Fruit fly (Drosophila melanogaster) S2 (cell line): ENCODE measurements around the gene CG14434.

ENCODE experiments used
- CG8478 ChIP-seq: fragments of >200 bp; optimal IDR thresholded peaks from 2 replicates; lab custom pipeline; 2018
- CTCF ChIP-seq, 2 experiments: fragments of >200 bp; optimal IDR thresholded peaks; 2 replicates each; lab custom pipeline; 2018

Gene CG14434

DNA sequence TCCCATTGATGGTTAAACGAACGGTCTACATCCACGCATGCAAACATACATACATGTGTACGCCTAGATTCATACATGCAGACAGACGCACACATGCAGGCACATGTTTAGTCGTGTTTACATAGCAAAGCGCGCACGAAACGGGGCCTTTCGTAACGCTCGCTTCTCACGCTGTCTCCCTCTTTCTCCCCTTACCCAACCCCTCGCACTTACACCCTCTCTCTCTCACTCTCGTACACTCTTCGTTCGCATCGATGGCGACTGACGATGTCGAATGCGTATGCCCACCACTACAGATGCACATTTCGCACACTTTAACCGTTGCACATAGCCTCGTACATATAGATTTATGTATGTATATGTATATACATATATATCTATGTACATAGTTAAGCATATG lies 954 bp downstream of the CG14434 start:
- TF ChIP-seq CTCF (optimal IDR thresholded peaks at IDR 0.05; lab: Kevin White, UChicago) (no peak), CG8478 (lab: Kevin White, UChicago) (no peak)

DNA sequence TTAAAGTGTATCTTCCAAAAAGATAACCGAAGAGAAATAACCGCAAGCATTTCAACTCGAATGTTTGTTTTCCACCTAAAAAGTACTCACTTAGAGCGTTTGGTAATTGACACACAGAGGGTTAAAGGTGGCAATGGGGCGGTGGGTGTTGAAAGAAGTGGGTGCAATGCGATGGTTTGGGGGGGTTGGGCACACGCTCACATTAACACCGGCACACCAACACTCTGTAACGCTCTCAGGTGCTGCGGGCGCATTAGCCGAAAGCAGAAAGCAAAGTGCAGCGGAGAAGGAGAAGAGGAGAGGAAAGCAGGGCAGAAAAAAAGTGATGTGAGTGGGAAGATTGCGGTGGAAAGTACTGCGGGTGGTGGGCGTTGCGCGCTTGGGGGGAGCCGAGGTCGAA lies 2.0 kb downstream of the CG14434 start:
- TF ChIP-seq CTCF (optimal IDR thresholded peaks at IDR 0.05; lab: Kevin White, UChicago) (no peak), CG8478 (lab: Kevin White, UChicago) (no peak)

DNA sequence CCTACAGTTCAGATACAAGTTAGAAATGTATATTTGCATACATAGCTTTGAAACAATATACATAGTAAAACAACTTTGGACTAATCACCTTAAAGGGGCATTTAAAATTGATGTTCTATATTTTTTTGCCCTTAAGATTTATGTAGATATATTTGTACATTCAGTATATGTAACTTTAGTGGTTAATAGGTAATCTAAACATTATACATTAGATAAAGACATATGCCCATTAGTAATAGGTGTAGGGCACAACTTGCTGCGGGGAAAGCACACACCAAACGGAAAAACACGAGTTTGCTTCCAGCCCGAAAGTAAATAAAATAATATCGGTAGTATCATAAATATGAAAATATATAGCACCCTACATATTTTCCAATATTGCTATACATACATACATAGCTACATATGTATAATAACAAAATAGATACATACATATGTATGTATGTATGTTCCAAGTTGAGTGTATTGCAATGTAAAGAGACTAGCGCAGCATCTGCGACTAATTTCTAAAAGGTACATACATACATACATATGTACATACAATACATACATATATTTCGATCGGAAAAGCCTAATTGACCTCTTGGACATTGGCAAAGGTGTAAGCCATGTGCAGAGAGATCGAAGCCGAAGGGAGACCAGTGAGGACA lies 3.6 kb downstream of the CG14434 start, which contains the start of gene CG43736:
Gene CG43736 (plus strand): TSS at position 600 of the 650 bp plus-strand sequence.
- no peak for TF ChIP-seq CG8478 (lab: Kevin White, UChicago)
- no peak for TF ChIP-seq CTCF (optimal IDR thresholded peaks at IDR 0.05; lab: Kevin White, UChicago)

DNA sequence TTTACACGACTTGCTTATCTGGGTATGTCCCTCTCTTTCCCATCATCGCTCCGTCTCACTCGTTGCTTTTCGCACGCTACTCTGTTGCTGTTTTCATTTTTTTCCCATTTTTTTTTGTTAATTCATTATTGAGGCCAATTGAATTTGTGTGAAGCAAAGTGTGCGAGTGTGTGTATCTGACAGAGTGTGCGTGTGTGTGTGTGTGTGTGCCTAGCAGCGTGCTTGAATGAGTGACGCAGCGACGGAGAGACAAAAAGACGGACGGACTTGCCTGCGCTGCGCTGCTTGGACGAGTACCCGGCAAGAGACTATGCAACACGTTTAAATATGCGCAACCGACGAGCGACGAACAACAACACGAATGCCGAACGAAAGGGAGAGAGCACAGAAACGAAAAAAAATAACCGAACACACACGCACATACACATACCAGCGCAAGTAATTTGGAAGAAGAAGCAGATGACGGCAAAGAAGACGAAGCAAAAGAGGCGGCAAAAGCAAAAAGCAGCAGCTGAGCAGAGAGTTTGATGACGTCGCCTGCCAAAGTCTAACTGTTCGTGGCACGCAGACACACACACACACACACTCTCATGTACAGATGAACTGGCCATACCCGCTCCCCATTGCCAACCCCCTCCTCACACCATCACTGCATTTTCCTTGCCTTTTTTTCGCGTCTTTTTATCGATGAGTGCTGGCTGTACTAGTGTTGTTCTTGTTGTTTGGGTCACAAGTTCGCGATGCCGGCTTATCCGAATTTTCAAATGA lies 4.3 kb downstream of the CG14434 start:
- TF ChIP-seq CG8478 (lab: Kevin White, UChicago) (no peak), CTCF (optimal IDR thresholded peaks at IDR 0.05; lab: Kevin White, UChicago) (no peak)

DNA sequence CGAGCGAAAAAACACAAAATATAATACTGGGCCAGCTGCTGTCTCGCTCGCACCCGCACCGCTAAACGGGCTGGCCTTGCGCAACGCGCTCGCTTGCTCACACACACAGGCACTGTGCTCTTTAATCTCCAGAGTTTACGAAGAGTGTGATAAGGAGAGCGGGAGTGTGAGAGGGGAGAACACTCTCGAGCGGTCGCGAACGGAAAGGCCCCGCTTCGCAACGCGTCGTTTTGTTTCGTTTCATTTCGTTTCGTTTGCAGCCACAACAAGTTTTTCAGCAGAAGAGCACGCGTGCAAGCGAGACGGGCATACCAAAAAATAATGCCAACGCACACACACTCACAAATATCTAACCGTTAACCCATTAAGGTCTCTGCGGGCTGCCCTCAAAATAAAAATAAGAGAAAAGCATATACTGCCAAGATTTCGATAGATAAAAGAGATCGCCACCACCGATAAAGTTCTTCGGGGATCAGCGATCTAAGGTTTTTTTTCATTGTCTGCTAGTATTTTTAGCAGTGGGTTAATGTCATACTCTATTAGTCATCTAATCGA lies 5.4 kb downstream of the CG14434 start:
- no peak for TF ChIP-seq CG8478 (lab: Kevin White, UChicago)
- no peak for TF ChIP-seq CTCF (optimal IDR thresholded peaks at IDR 0.05; lab: Kevin White, UChicago)

DNA sequence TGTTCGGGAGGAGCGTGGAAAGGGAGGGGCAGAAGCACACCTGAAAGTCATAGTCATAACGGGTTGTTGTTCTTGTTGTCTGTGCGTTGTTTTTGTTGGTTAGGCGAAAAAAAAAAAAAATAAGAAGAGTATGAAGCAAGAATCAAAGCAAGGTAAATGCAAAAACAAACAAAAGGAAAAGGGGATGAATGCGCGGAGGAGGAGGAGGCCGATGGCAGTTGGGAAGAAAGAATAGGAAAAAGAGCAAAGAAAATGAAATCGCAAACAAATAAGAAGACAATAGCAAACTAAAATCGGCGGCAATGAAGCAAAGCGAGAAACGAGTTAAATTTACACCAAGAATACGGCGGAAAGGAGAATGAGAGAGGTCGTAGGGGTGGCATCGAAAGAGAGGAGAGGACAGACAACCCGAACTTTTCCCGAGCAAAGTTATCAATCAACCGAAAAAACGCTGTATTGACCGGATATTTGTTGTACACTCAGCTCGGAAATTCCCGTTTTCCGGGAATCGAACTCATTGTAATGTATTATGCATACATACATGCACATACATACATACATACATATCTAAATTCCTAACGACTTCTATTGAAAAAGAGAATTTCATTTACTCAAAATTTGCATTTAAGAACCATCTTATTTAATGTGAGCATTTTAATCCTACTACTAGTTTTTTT lies 6.4 kb downstream of the CG14434 start:
- TF ChIP-seq CG8478 (lab: Kevin White, UChicago) (no peak), CTCF (optimal IDR thresholded peaks at IDR 0.05; lab: Kevin White, UChicago) (no peak)

DNA sequence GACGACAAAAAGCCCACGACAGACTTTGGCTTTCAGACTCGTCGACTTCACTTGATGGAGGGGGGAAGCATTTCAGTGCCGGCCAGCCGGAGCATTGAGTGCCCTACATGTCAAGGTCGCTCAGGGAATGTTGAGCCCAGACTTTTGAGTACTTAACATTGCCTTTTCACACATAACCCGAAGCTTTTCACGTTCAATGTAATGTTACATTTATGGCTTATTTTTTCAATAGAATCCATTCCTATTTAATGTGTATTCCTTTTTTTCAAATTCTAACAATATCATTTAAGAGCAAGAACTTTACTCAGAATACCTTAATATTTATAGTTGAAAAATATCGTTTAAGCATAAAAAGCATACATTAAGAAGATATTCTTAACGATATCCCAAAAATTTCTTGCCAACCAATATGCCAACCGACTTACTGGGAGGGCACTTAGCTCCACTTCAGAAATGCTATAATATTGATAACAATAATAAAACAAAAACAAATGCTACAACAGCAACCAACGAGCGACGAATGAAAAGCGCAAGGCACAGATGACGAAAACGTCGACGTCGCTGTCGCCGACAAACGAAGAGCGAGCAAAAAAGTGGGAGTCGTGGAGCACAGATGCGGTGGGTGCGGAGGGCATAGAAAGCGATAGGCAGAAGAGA lies 7.1 kb downstream of the CG14434 start:
- TF ChIP-seq CTCF (optimal IDR thresholded peaks at IDR 0.05; lab: Kevin White, UChicago), result no peak
- no peak for TF ChIP-seq CG8478 (lab: Kevin White, UChicago)

DNA sequence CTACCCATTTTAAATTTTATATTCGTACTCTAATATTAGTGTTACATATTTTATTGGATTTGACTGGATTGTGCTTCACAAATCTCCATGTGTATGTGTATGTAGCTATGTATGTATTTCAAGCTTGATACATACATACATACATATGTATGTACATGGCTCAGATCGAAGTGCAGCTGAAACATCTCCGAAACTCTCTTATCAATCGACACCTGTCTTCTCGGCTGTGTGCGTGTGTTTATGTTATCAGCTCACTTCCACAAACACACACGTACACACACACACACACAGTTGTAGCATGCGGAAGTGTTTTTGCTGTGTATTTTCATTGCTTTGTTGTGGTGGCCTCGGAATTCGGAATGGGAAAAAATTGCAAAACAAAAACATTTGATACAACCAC lies 7.7 kb downstream of the CG14434 start:
- TF ChIP-seq CG8478 (lab: Kevin White, UChicago) (no peak), CTCF (optimal IDR thresholded peaks at IDR 0.05; lab: Kevin White, UChicago) (no peak)

DNA sequence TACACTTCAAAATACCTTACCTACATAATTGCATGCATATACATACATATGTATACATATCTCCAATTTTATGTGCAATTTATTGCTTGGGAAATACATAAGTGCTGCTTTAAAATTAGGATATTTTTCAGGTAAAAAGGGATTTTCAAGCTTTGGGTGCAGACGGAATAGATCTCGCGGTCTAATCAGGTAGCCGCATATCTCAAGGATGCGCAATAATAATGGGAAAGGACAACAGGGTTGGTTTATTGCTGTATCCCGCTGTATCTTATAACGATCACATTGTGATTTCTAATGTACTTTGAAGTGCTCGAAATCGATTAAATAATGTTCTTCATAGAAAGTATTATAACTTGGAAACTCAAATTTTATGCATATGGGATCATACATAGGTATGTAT lies 9.3 kb downstream of the CG14434 start:
- no peak for TF ChIP-seq CTCF (optimal IDR thresholded peaks at IDR 0.05; lab: Kevin White, UChicago)

DNA sequence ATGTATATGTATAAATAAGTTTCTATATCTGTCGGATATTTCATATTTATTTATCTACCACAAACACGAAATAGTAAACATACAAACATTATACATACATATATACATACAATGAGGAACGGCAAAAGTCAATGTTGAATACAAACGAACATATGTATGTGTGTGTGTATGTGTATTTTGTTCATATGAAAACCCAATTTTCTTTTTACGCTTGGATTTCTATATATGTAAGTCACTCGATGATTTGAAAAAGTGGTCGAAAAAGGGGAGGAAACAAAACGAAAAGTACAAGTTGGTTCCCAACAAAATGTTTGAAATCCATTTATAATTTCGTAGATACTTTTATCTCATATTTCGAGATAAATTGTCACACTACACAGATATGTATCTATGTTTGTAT lies 9.7 kb downstream of the CG14434 start:
- TF ChIP-seq CTCF (optimal IDR thresholded peaks at IDR 0.05; lab: Kevin White, UChicago) (no peak), CG8478 (lab: Kevin White, UChicago) (no peak)

DNA sequence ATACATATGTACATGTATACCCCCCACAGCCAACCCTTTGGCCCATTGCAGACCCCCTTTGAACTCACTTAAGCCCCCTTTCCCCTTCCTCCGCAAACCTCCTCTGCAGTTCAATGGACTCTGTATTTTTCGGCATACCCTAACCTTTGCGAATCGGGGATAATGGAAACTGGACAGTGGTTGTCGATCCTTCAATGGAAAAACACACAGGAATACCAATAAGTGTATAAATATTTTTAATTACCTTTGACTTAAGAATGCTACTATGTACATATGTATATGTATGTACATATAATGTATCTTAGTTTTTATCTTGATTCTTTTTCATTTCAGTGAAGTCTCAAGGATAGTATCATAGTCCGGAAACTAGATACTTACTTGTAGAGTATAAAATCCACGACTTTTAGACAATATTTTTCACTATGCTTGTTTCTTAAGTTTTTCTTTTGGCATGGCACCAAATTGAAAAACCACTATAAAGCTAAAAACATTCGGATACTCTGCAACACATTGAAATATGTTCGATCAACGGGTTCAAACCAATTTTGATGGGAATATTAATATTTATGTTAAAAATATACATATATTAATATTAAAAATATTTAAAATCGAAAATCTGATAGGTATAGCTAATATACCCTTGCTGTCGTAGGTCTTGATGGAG lies 10.5 kb downstream of the CG14434 start:
- TF ChIP-seq CTCF (optimal IDR thresholded peaks at IDR 0.05; lab: Kevin White, UChicago), result no peak
- TF ChIP-seq CG8478 (lab: Kevin White, UChicago), result no peak

DNA sequence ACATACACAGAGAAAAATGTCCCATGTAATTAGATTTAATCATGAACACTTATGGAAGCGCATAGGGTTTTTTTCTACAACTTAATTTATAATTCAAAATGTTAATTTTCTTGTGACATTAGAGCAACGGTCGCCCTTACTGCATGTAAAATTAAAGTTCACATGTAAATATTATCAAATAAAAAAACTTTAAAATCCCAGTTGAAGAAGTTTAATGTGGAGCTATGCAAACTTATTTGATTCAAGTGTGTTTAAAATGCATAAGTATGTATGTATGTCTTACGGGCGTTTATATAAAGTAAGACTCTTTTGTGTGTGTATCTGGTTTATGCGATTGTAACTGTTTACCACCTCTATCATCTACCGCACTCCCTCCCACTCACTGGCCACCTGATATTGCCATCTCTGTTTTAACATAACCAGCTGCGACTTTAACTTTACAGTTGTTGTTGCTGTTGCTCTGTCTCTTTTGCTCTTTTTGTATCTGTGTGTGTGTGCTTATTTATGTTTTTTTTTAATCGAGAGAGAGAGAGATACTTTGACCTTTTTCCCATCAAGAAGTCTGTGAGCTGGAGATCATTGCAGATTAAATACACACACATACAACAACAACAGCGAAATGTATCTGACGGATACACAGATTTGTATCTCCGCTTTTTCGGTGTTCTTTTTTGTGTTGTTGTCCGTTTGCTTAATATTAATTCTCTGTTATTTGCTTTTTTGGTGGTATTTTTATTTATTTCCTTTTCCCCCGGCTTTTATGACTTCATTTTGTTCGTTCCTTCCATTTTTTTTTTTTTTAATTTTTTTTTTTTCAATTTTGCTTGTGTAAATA lies 11.4 kb downstream of the CG14434 start:
- TF ChIP-seq CG8478 (lab: Kevin White, UChicago) (no peak), CTCF (optimal IDR thresholded peaks at IDR 0.05; lab: Kevin White, UChicago) (peak in 1 of 2 experiments; percentile 5)

DNA sequence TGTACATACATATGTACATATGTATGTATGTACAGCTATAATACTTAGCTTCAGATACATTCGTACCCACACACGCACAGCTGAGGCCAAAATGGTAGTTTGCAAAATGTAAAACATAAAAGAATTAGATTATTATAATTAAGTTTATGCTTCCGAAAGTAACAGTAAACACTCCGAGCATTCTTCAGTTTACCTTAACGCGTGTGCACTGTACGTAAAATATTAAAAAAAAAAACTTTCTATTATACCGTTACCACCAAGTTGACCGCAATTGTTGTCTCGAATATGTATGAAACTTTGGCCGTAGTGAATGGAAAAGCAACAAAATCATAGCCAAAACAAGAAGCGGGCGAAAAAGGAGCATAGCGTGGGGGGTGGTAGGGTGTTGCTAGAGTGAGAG lies 12.4 kb downstream of the CG14434 start:
- TF ChIP-seq CG8478 (lab: Kevin White, UChicago), result no peak
- no peak for TF ChIP-seq CTCF (optimal IDR thresholded peaks at IDR 0.05; lab: Kevin White, UChicago)
